Fruit fly (Drosophila melanogaster) whole organism, embryonic: ENCODE measurements around the gene DCTN5-p25.
A peak's percentile ranks its signal among the peaks of the same experiment; 100 is the strongest.

Experiments used
- CG10147 ChIP-seq: fragments of 200-800 bp; sonication (Bioruptor generic); optimal IDR thresholded peaks from 2 replicates; lab custom pipeline; 2019; ENCODE audit warnings: missing biosample characterization, mild to moderate bottlenecking, missing genetic modification characterization, moderate library complexity
- CG11695 ChIP-seq: fragments of 200-800 bp; sonication (Bioruptor generic); IDR thresholded peaks from 3 replicates; pipeline ENCODE4 v1.3.6; 2022; ENCODE audit warnings: missing biosample characterization, missing genetic modification characterization
- CG12769 ChIP-seq: fragments of 200-800 bp; sonication (Bioruptor generic); optimal IDR thresholded peaks from 2 replicates; lab custom pipeline; 2019; ENCODE audit warnings: missing biosample characterization, mild to moderate bottlenecking, missing genetic modification characterization, moderate library complexity
- CG13894 ChIP-seq: fragments of 200-800 bp; sonication (Bioruptor generic); optimal IDR thresholded peaks from 3 replicates; lab custom pipeline; 2018; ENCODE audit warnings: missing biosample characterization, mild to moderate bottlenecking, missing genetic modification characterization, moderate library complexity
- CG16815 ChIP-seq: fragments of 200-800 bp; sonication (Bioruptor generic); optimal IDR thresholded peaks from 3 replicates; lab custom pipeline; 2017; ENCODE audit warnings: missing biosample characterization, mild to moderate bottlenecking, missing genetic modification characterization
- CG17361 ChIP-seq: fragments of 200-800 bp; sonication (Bioruptor generic); IDR thresholded peaks from 3 replicates; pipeline ENCODE4 v1.3.6; 2022; ENCODE audit warnings: missing biosample characterization, missing genetic modification characterization
- CG18262 ChIP-seq: fragments of 200-800 bp; optimal IDR thresholded peaks from 3 replicates; lab custom pipeline; 2019; ENCODE audit warnings: missing biosample characterization, mild to moderate bottlenecking, missing genetic modification characterization, moderate library complexity
- CG2120 ChIP-seq: fragments of 200-800 bp; sonication (Bioruptor generic); optimal IDR thresholded peaks from 3 replicates; lab custom pipeline; 2016; ENCODE audit warnings: missing biosample characterization, missing genetic modification characterization
- CG32767 ChIP-seq: fragments of 200-800 bp; sonication (Bioruptor generic); IDR thresholded peaks from 2 replicates; pipeline ENCODE4 v1.3.6; 2022; ENCODE audit warnings: missing biosample characterization, missing genetic modification characterization
- CG7357 ChIP-seq: fragments of 200-800 bp; sonication (Bioruptor generic); IDR thresholded peaks from 3 replicates; pipeline ENCODE4 v1.3.6; 2022; ENCODE audit warnings: missing biosample characterization, missing genetic modification characterization
- CG9215 ChIP-seq: fragments of 200-800 bp; sonication (Bioruptor generic); IDR thresholded peaks from 2 replicates; pipeline ENCODE4 v1.3.6; 2022; ENCODE audit warnings: missing biosample characterization, missing genetic modification characterization
- CG9437 ChIP-seq: fragments of 200-800 bp; sonication (Bioruptor generic); optimal IDR thresholded peaks from 2 replicates; lab custom pipeline; 2018; ENCODE audit warnings: missing biosample characterization, mild to moderate bottlenecking, missing genetic modification characterization
- CG9727 ChIP-seq: fragments of 200-800 bp; sonication (Bioruptor generic); optimal IDR thresholded peaks from 3 replicates; lab custom pipeline; 2017; ENCODE audit warnings: missing biosample characterization, mild to moderate bottlenecking, missing genetic modification characterization
- CoRest ChIP-seq: fragments of 200-800 bp; sonication (Bioruptor generic); optimal IDR thresholded peaks from 3 replicates; lab custom pipeline; 2018; ENCODE audit warnings: missing biosample characterization, mild to moderate bottlenecking, missing genetic modification characterization, moderate library complexity
- Dll ChIP-seq: fragments of 200-800 bp; sonication (Bioruptor generic); IDR thresholded peaks from 4 replicates; pipeline ENCODE4 v1.3.6; 2022; ENCODE audit warnings: missing biosample characterization, missing genetic modification characterization; ENCODE audit not compliant: partially characterized antibody
- Drgx ChIP-seq: fragments of 200-800 bp; sonication (Bioruptor generic); IDR thresholded peaks from 2 replicates; pipeline ENCODE4 v1.3.6; 2022; ENCODE audit warnings: missing biosample characterization, missing genetic modification characterization
- E2f2 ChIP-seq: fragments of 200-800 bp; sonication (Bioruptor generic); IDR thresholded peaks from 2 replicates; pipeline ENCODE4 v1.3.6; 2022; ENCODE audit warnings: missing biosample characterization, missing genetic modification characterization
- Fer1 ChIP-seq: fragments of 200-800 bp; sonication (Bioruptor generic); optimal IDR thresholded peaks from 2 replicates; lab custom pipeline; 2017; ENCODE audit warnings: missing biosample characterization, mild to moderate bottlenecking, missing genetic modification characterization
- Hand ChIP-seq: fragments of 200-800 bp; sonication (Bioruptor generic); optimal IDR thresholded peaks from 2 replicates; lab custom pipeline; 2017; ENCODE audit warnings: mild to moderate bottlenecking, missing biosample characterization, missing genetic modification reagents, missing genetic modification characterization
- NfI ChIP-seq: fragments of 200-800 bp; sonication (Bioruptor generic); optimal IDR thresholded peaks from 3 replicates; lab custom pipeline; 2018; ENCODE audit warnings: missing biosample characterization, mild to moderate bottlenecking, missing genetic modification characterization, moderate library complexity
- Xbp1 ChIP-seq: fragments of 200-800 bp; sonication (Bioruptor generic); optimal IDR thresholded peaks from 3 replicates; lab custom pipeline; 2016; ENCODE audit warnings: missing biosample characterization, mild to moderate bottlenecking, missing genetic modification characterization
- Xrp1 ChIP-seq: fragments of 200-800 bp; sonication (Bioruptor generic); IDR thresholded peaks from 2 replicates; pipeline ENCODE4 v1.3.6; 2022; ENCODE audit warnings: missing biosample characterization, missing genetic modification characterization
- ab ChIP-seq: fragments of 200-800 bp; sonication (Bioruptor generic); optimal IDR thresholded peaks from 2 replicates; lab custom pipeline; 2016; ENCODE audit warnings: missing biosample characterization, missing genetic modification characterization
- abd-A ChIP-seq: fragments of 200-800 bp; sonication (Bioruptor generic); optimal IDR thresholded peaks from 3 replicates; lab custom pipeline; 2019; ENCODE audit warnings: missing biosample characterization, mild to moderate bottlenecking, missing genetic modification characterization, moderate library complexity
- amos ChIP-seq: fragments of 200-800 bp; sonication (Bioruptor generic); IDR thresholded peaks from 2 replicates; pipeline ENCODE4 v1.3.6; 2022; ENCODE audit warnings: missing biosample characterization, missing genetic modification characterization; ENCODE audit not compliant: partially characterized antibody
- az2 ChIP-seq: fragments of 200-800 bp; sonication (Bioruptor generic); optimal IDR thresholded peaks from 3 replicates; lab custom pipeline; 2016; ENCODE audit warnings: missing biosample characterization, missing genetic modification characterization
- cg ChIP-seq: fragments of 200-800 bp; sonication (Bioruptor generic); optimal IDR thresholded peaks from 3 replicates; lab custom pipeline; 2019; ENCODE audit warnings: missing biosample characterization, mild to moderate bottlenecking, missing genetic modification characterization, moderate library complexity
- chinmo ChIP-seq: fragments of 200-800 bp; sonication (Bioruptor generic); IDR thresholded peaks from 4 replicates; pipeline ENCODE4 v1.3.6; 2022; ENCODE audit warnings: missing biosample characterization, missing genetic modification characterization; ENCODE audit not compliant: partially characterized antibody
- disco-r ChIP-seq: fragments of 200-800 bp; sonication (Bioruptor generic); optimal IDR thresholded peaks from 2 replicates; lab custom pipeline; 2016; ENCODE audit warnings: missing biosample characterization, missing genetic modification characterization
- dysf ChIP-seq: fragments of 200-800 bp; sonication (Bioruptor generic); IDR thresholded peaks from 3 replicates; pipeline ENCODE4 v1.3.6; 2022; ENCODE audit warnings: missing biosample characterization, missing genetic modification characterization
- eve ChIP-seq, 2 experiments: fragments of >200 bp; optimal IDR thresholded peaks; 2 replicates each; lab custom pipeline; 2017; ENCODE audit warnings: missing biosample characterization in 2 of 2, missing genetic modification characterization in 2 of 2
- gsb-n ChIP-seq: fragments of 200-800 bp; sonication (Bioruptor generic); optimal IDR thresholded peaks from 3 replicates; lab custom pipeline; 2018; ENCODE audit warnings: missing biosample characterization, mild to moderate bottlenecking, missing genetic modification characterization
- jing ChIP-seq: fragments of 200-800 bp; sonication (Bioruptor generic); optimal IDR thresholded peaks from 2 replicates; lab custom pipeline; 2018; ENCODE audit warnings: missing biosample characterization, mild to moderate bottlenecking, missing genetic modification characterization
- lbe ChIP-seq: fragments of 200-800 bp; sonication (Bioruptor generic); optimal IDR thresholded peaks from 2 replicates; lab custom pipeline; 2016; ENCODE audit warnings: missing biosample characterization, mild to moderate bottlenecking, missing genetic modification characterization
- lola ChIP-seq, 3 experiments: fragments of >200 bp in 2 of 3; fragments of 200-800 bp in 1 of 3; sonication (Bioruptor generic) in 1 of 3; optimal IDR thresholded peaks; 2 replicates each; lab custom pipeline; 2017 to 2019; ENCODE audit warnings: missing biosample characterization in 3 of 3, missing genetic modification characterization in 3 of 3, mild to moderate bottlenecking in 1 of 3, moderate library complexity in 1 of 3
- p53 ChIP-seq: fragments of 200-800 bp; sonication (Bioruptor generic); optimal IDR thresholded peaks from 2 replicates; lab custom pipeline; 2016; ENCODE audit warnings: missing biosample characterization, missing genetic modification characterization
- repo ChIP-seq: fragments of 200-800 bp; sonication (Bioruptor generic); optimal IDR thresholded peaks from 2 replicates; lab custom pipeline; 2016; ENCODE audit warnings: missing biosample characterization, missing genetic modification characterization
- ro ChIP-seq: fragments of 200-800 bp; sonication (Bioruptor generic); IDR thresholded peaks from 2 replicates; pipeline ENCODE4 v1.3.6; 2022; ENCODE audit warnings: missing biosample characterization, missing genetic modification characterization
- row ChIP-seq: fragments of 200-800 bp; sonication (Bioruptor generic); IDR thresholded peaks from 3 replicates; pipeline ENCODE4 v1.3.6; 2022; ENCODE audit warnings: missing biosample characterization, missing genetic modification characterization
- sd ChIP-seq: fragments of 200-800 bp; sonication (Bioruptor generic); optimal IDR thresholded peaks from 3 replicates; lab custom pipeline; 2018; ENCODE audit warnings: missing biosample characterization, mild to moderate bottlenecking, missing genetic modification characterization, moderate library complexity
- sens ChIP-seq: fragments of 200-800 bp; sonication (Bioruptor generic); peaks from one replicate; lab custom pipeline; 2016; ENCODE audit warnings: missing biosample characterization, missing genetic modification characterization
- tin ChIP-seq: fragments of 200-800 bp; sonication (Bioruptor generic); optimal IDR thresholded peaks from 3 replicates; lab custom pipeline; 2016; ENCODE audit warnings: missing biosample characterization, missing genetic modification characterization
- tio ChIP-seq: fragments of 200-800 bp; sonication (Bioruptor generic); optimal IDR thresholded peaks from 2 replicates; lab custom pipeline; 2017; ENCODE audit warnings: missing biosample characterization, missing genetic modification characterization, inconsistent platforms
- vfl ChIP-seq: fragments of 200-800 bp; sonication (Bioruptor generic); optimal IDR thresholded peaks from 2 replicates; lab custom pipeline; 2016; ENCODE audit warnings: missing biosample characterization, missing genetic modification characterization
- vnd ChIP-seq: fragments of 200-800 bp; sonication (Bioruptor generic); IDR thresholded peaks from 3 replicates; pipeline ENCODE4 v1.3.6; 2022; ENCODE audit warnings: missing biosample characterization, missing genetic modification characterization; ENCODE audit not compliant: partially characterized antibody
- yki ChIP-seq: fragments of >200 bp; optimal IDR thresholded peaks from 3 replicates; lab custom pipeline; 2018

The DCTN5-p25 gene

dm6 chr2L:14972836-14973235 is 32.7 kb upstream of the DCTN5-p25 start (continued):
- TF ChIP-seq CG9727 (GFP tag; lab: Kevin White, UChicago): no peak
- TF ChIP-seq amos: peak; percentile 55
- TF ChIP-seq p53 (GFP tag; lab: Kevin White, UChicago): no peak
- no peak for TF ChIP-seq sd

dm6 chr2L:14992889-14993288 is 12.6 kb upstream of the DCTN5-p25 start:
- TF ChIP-seq disco-r (GFP tag; lab: Kevin White, UChicago): no peak
- TF ChIP-seq CG2120 (GFP tag; lab: Kevin White, UChicago): peak; percentile 29
- TF ChIP-seq CG13894: peak; percentile 57
- peak; percentile 78; the same call in 2 of the 4 replicates for TF ChIP-seq chinmo
- TF ChIP-seq abd-A: peak; percentile 77
- no peak for TF ChIP-seq CG17361
- TF ChIP-seq sd: peak; percentile 24

dm6 chr2L:14994834-14995506 is 10.6 kb upstream of the DCTN5-p25 start:
- TF ChIP-seq jing (no peak), CG16815 (GFP tag; lab: Kevin White, UChicago) (peak; percentile 20), tin (GFP tag; lab: Kevin White, UChicago) (peak; percentile 20), az2 (peak; percentile 46), CG7357 (no peak), Drgx (GFP tag; lab: Robert Waterston, UW) (peak; percentile 38; the same call in 1 of the 2 replicates), abd-A (no peak), sens (GFP tag; lab: Kevin White, UChicago) (peak; percentile 69), vfl (no peak), Hand (GFP tag; lab: Kevin White, UChicago) (no peak), CG13894 (no peak), ro (no peak), dysf (0 out of 3 replicates have a peak, but pooled peaks have one; percentile 8), row (GFP tag; lab: Robert Waterston, UW) (0 out of 3 replicates have a peak, but pooled peaks have one; percentile 31), eve (GFP tag; optimal IDR thresholded peaks at IDR 0.05; lab: Kevin White, UChicago) (peak in 1 of 2 experiments; percentile 42), cg (GFP tag; lab: Kevin White, UChicago) (no peak), lola (GFP tag; optimal IDR thresholded peaks at IDR 0.05; lab: Kevin White, UChicago) (peak in 1 of 3 experiments; percentile 8), sd (peak; percentile 16), NfI (GFP tag; lab: Kevin White, UChicago) (no peak), yki (lab: Kevin White, UChicago) (no peak), CG11695 (GFP tag; lab: Robert Waterston, UW) (0 out of 3 replicates have a peak, but pooled peaks have one; percentile 15), tio (GFP tag; lab: Kevin White, UChicago) (peak; percentile 63), CG9437 (GFP tag; lab: Kevin White, UChicago) (peak; percentile 94), CG32767 (GFP tag; lab: Robert Waterston, UW) (no peak), CG18262 (tag; lab: Kevin White, UChicago) (peak; percentile 17), E2f2 (GFP tag; lab: Robert Waterston, UW) (no peak), Xrp1 (peak; percentile 10; the same call in 1 of the 2 replicates), CG12769 (tag; lab: Kevin White, UChicago) (no peak), Dll (no peak), lbe (no peak), CG9215 (GFP tag; lab: Robert Waterston, UW) (no peak), gsb-n (tag; lab: Kevin White, UChicago) (no peak), Xbp1 (GFP tag; lab: Kevin White, UChicago) (peak; percentile 11), ab (GFP tag; lab: Kevin White, UChicago) (no peak), CoRest (tag; lab: Kevin White, UChicago) (peak; percentile 6), CG10147 (GFP tag; lab: Kevin White, UChicago) (peak; percentile 9), vnd (GFP tag; lab: Robert Waterston, UW) (no peak), repo (no peak), Fer1 (GFP tag; lab: Kevin White, UChicago) (no peak)
